Worm (Caenorhabditis elegans) whole organism, L2 larva: ENCODE results near the gene F35F10.14.

Experiments used
- R02D3.7 ChIP-seq: fragments of 150-350 bp; optimal IDR thresholded peaks from 2 replicates; lab custom pipeline; 2014; ENCODE audit warnings: missing biosample characterization, missing genetic modification characterization
- Y55F3AM.14 ChIP-seq: fragments of 200-800 bp; sonication (Bioruptor generic); optimal IDR thresholded peaks from 2 replicates; lab custom pipeline; 2018; ENCODE audit warnings: mild to moderate bottlenecking, missing genetic modification characterization, missing compliant biosample characterization
- ceh-82 ChIP-seq: fragments of 150-350 bp; optimal IDR thresholded peaks from 2 replicates; lab custom pipeline; 2014; ENCODE audit warnings: missing biosample characterization, missing genetic modification characterization
- lsy-2 ChIP-seq, 2 experiments: fragments of 150-350 bp in 1 of 2; sonication (generic microtip) in 1 of 2; optimal IDR thresholded peaks; 2 replicates each; lab custom pipeline; 2014 to 2017; ENCODE audit warnings: missing biosample characterization in 2 of 2, missing genetic modification characterization in 2 of 2
- nhr-129 ChIP-seq: fragments of 150-350 bp; optimal IDR thresholded peaks from 2 replicates; lab custom pipeline; 2014; ENCODE audit warnings: missing biosample characterization, missing genetic modification characterization
- nhr-23 ChIP-seq: fragments of 150-350 bp; optimal IDR thresholded peaks from 2 replicates; lab custom pipeline; 2014; ENCODE audit warnings: missing biosample characterization, missing genetic modification reagents, missing genetic modification characterization
- nhr-237 ChIP-seq: fragments of 150-350 bp; optimal IDR thresholded peaks from 2 replicates; lab custom pipeline; 2014; ENCODE audit warnings: missing biosample characterization, missing genetic modification characterization
- nhr-25 ChIP-seq: fragments of 150-350 bp; sonication (generic microtip); optimal IDR thresholded peaks from 3 replicates; lab custom pipeline; 2014; ENCODE audit warnings: missing biosample characterization, missing genetic modification characterization
- snpc-4 ChIP-seq: fragments of 150-350 bp; optimal IDR thresholded peaks from 2 replicates; lab custom pipeline; 2014; ENCODE audit warnings: missing biosample characterization, missing genetic modification characterization
- unc-39 ChIP-seq: fragments of 150-350 bp; optimal IDR thresholded peaks from 2 replicates; lab custom pipeline; 2014; ENCODE audit warnings: missing biosample characterization, missing genetic modification characterization
- unc-62 ChIP-seq: fragments of 150-350 bp; optimal IDR thresholded peaks from 2 replicates; lab custom pipeline; 2014; ENCODE audit warnings: missing biosample characterization, missing genetic modification reagents, missing genetic modification characterization
- ztf-1 ChIP-seq: fragments of 200-800 bp; sonication (Bioruptor generic); conservative IDR thresholded peaks from 2 replicates; pipeline ENCODE4 v1.3.6; 2022; ENCODE audit warnings: missing genetic modification characterization, missing compliant biosample characterization
- ztf-11 ChIP-seq: sonication (generic microtip); optimal IDR thresholded peaks from 2 replicates; lab custom pipeline; 2017; ENCODE audit warnings: missing biosample characterization, missing genetic modification characterization
- ztf-4 ChIP-seq: fragments of 150-350 bp; optimal IDR thresholded peaks from 2 replicates; lab custom pipeline; 2014; ENCODE audit warnings: missing biosample characterization, missing genetic modification characterization

ce11 chrV:3320005-3320404, at the start of gene F35F10.14:
- TF ChIP-seq ceh-82 (tag; lab: Kevin White, UChicago): no peak
- TF ChIP-seq R02D3.7 (tag; lab: Kevin White, UChicago): no peak
- TF ChIP-seq nhr-237 (tag; lab: Kevin White, UChicago): no peak
- no peak for TF ChIP-seq nhr-23 (tag; lab: Kevin White, UChicago)
- TF ChIP-seq snpc-4 (tag; lab: Kevin White, UChicago): no peak
- no peak for TF ChIP-seq ztf-1
- no peak for TF ChIP-seq lsy-2 (tag; optimal IDR thresholded peaks at IDR 0.05; lab: Kevin White, UChicago)
- TF ChIP-seq ztf-4: no peak
- no peak for TF ChIP-seq Y55F3AM.14
- TF ChIP-seq ztf-11 (tag; lab: Kevin White, UChicago): no peak
- TF ChIP-seq unc-62 (GFP tag; lab: Kevin White, UChicago): no peak
- TF ChIP-seq nhr-25: no peak
- no peak for TF ChIP-seq nhr-129 (tag; lab: Kevin White, UChicago)
- no peak for TF ChIP-seq unc-39 (tag; lab: Kevin White, UChicago)
